Worm (Caenorhabditis elegans) whole organism, young adult: ENCODE results near the gene K11D12.13.

Experiments
- B0035.1 ChIP-seq: sonication (generic microtip); optimal IDR thresholded peaks from 2 replicates; lab custom pipeline; 2016; ENCODE audit warnings: missing genetic modification characterization, mild to moderate bottlenecking, missing compliant biosample characterization, missing genotype, missing genetic modification reagents
- B0336.3 ChIP-seq: fragments of 200-800 bp; sonication (Bioruptor generic); IDR thresholded peaks from 2 replicates; pipeline ENCODE4 v1.3.6; 2022; ENCODE audit warnings: missing genetic modification characterization, missing compliant biosample characterization
- F10E7.11 ChIP-seq: sonication (generic microtip); optimal IDR thresholded peaks from 2 replicates; lab custom pipeline; 2017; ENCODE audit warnings: mild to moderate bottlenecking, missing genetic modification characterization, moderate library complexity, missing compliant biosample characterization
- F23B12.7 ChIP-seq: sonication (generic microtip); optimal IDR thresholded peaks from 2 replicates; lab custom pipeline; 2017; ENCODE audit warnings: missing genetic modification characterization, mild to moderate bottlenecking, missing compliant biosample characterization, antibody characterized with exemption, moderate library complexity; ENCODE audit not compliant: insufficient read depth
- F39B2.1 ChIP-seq: fragments of 200-800 bp; sonication (Bioruptor generic); IDR thresholded peaks from 2 replicates; pipeline ENCODE4 v1.3.6; 2022; ENCODE audit warnings: missing genetic modification reagents, missing genetic modification characterization, missing compliant biosample characterization
- F52B5.7 ChIP-seq: sonication (generic microtip); optimal IDR thresholded peaks from 2 replicates; lab custom pipeline; 2016; ENCODE audit warnings: mild to moderate bottlenecking, missing genetic modification characterization, missing compliant biosample characterization
- F57C9.4 ChIP-seq: sonication (generic microtip); optimal IDR thresholded peaks from 2 replicates; lab custom pipeline; 2017; ENCODE audit warnings: mild to moderate bottlenecking, missing genetic modification characterization, missing compliant biosample characterization
- akir-1 ChIP-seq: fragments of 200-800 bp; sonication (Bioruptor generic); optimal IDR thresholded peaks from 2 replicates; lab custom pipeline; 2018; ENCODE audit warnings: mild to moderate bottlenecking, missing genetic modification characterization, moderate library complexity, missing compliant biosample characterization
- aptf-3 ChIP-seq: fragments of 200-800 bp; sonication (Bioruptor generic); IDR thresholded peaks from 2 replicates; pipeline ENCODE4 v1.3.6; 2022; ENCODE audit warnings: missing genetic modification characterization, missing compliant biosample characterization
- bed-2 ChIP-seq: fragments of 200-800 bp; sonication (Bioruptor generic); IDR thresholded peaks from 2 replicates; pipeline ENCODE4 v1.3.6; 2022; ENCODE audit warnings: missing genetic modification reagents, missing genetic modification characterization, missing compliant biosample characterization
- ceh-40 ChIP-seq: fragments of 200-800 bp; sonication (Bioruptor generic); IDR thresholded peaks from 2 replicates; pipeline ENCODE4 v1.3.6; 2022; ENCODE audit warnings: missing genetic modification characterization, missing compliant biosample characterization
- ceh-91 ChIP-seq: fragments of 200-800 bp; sonication (Bioruptor generic); IDR thresholded peaks from 2 replicates; pipeline ENCODE4 v1.3.6; 2022; ENCODE audit warnings: missing genetic modification reagents, missing genetic modification characterization, missing compliant biosample characterization
- hmg-20 ChIP-seq: fragments of 200-800 bp; sonication (Bioruptor generic); IDR thresholded peaks from 2 replicates; pipeline ENCODE4 v1.3.6; 2022; ENCODE audit warnings: missing genetic modification reagents, missing genetic modification characterization, missing compliant biosample characterization
- lsy-27 ChIP-seq: sonication (generic microtip); optimal IDR thresholded peaks from 2 replicates; lab custom pipeline; 2017; ENCODE audit warnings: missing genetic modification characterization, mild to moderate bottlenecking, missing compliant biosample characterization, antibody characterized with exemption, missing genotype, borderline replicate concordance; ENCODE audit not compliant: insufficient read depth
- madf-8 ChIP-seq: fragments of 200-800 bp; sonication (Bioruptor generic); conservative IDR thresholded peaks from 2 replicates; pipeline ENCODE4 v1.3.6; 2022; ENCODE audit warnings: missing genetic modification reagents, missing genetic modification characterization, missing compliant biosample characterization
- mes-4 ChIP-seq: sonication (generic microtip); optimal IDR thresholded peaks from 2 replicates; lab custom pipeline; 2016; ENCODE audit warnings: missing genotype, missing genetic modification characterization, missing compliant biosample characterization
- mxl-1 ChIP-seq: sonication (generic microtip); optimal IDR thresholded peaks from 2 replicates; lab custom pipeline; 2016; ENCODE audit warnings: missing genetic modification characterization, missing compliant biosample characterization
- nfya-2 ChIP-seq: fragments of 200-800 bp; sonication (Bioruptor generic); IDR thresholded peaks from 2 replicates; pipeline ENCODE4 v1.3.6; 2022; ENCODE audit warnings: missing genetic modification reagents, missing genetic modification characterization, missing compliant biosample characterization
- nhr-80 ChIP-seq: sonication (generic microtip); optimal IDR thresholded peaks from 2 replicates; lab custom pipeline; 2016; ENCODE audit warnings: missing genetic modification characterization, missing compliant biosample characterization
- nhr-90 ChIP-seq: sonication (generic microtip); optimal IDR thresholded peaks from 2 replicates; lab custom pipeline; 2016; ENCODE audit warnings: missing genotype, mild to moderate bottlenecking, missing genetic modification characterization, missing compliant biosample characterization
- pha-4 ChIP-seq: fragments of 150-350 bp; sonication (generic microtip); optimal IDR thresholded peaks from 2 replicates; lab custom pipeline; 2014; ENCODE audit warnings: missing biosample characterization, missing genetic modification reagents, missing genetic modification characterization
- rec-8 ChIP-seq, 2 experiments: sonication (generic microtip); optimal IDR thresholded peaks; 2 replicates each; lab custom pipeline; 2016; ENCODE audit warnings: mild to moderate bottlenecking in 2 of 2, missing genetic modification characterization in 2 of 2, missing genetic modification reagents in 2 of 2, missing genotype in 2 of 2, missing biosample characterization in 1 of 2, missing compliant biosample characterization in 1 of 2, moderate library complexity in 1 of 2
- somi-1 ChIP-seq: fragments of 200-800 bp; sonication (Bioruptor generic); optimal IDR thresholded peaks from 2 replicates; lab custom pipeline; 2018; ENCODE audit warnings: mild to moderate bottlenecking, missing genetic modification characterization, missing compliant biosample characterization
- tbx-9 ChIP-seq: sonication (generic microtip); optimal IDR thresholded peaks from 2 replicates; lab custom pipeline; 2016; ENCODE audit warnings: borderline replicate concordance, missing genetic modification characterization, inconsistent platforms, missing compliant biosample characterization
- unc-130 ChIP-seq: sonication (generic microtip); optimal IDR thresholded peaks from 2 replicates; lab custom pipeline; 2016; ENCODE audit warnings: missing genetic modification reagents, missing genetic modification characterization, missing compliant biosample characterization
- unc-62 ChIP-seq: fragments of 150-350 bp; optimal IDR thresholded peaks from 2 replicates; lab custom pipeline; 2014; ENCODE audit warnings: missing biosample characterization, missing genetic modification reagents, missing genetic modification characterization
- xnd-1 ChIP-seq: sonication (generic microtip); optimal IDR thresholded peaks from 2 replicates; lab custom pipeline; 2016; ENCODE audit warnings: missing genotype, missing genetic modification reagents, missing genetic modification characterization, missing compliant biosample characterization
- ztf-25 ChIP-seq: fragments of 200-800 bp; sonication (Bioruptor generic); IDR thresholded peaks from 2 replicates; pipeline ENCODE4 v1.3.6; 2022; ENCODE audit warnings: missing genetic modification reagents, missing genetic modification characterization, missing compliant biosample characterization
- ztf-26 ChIP-seq: sonication (generic microtip); optimal IDR thresholded peaks from 2 replicates; lab custom pipeline; 2017; ENCODE audit warnings: missing genetic modification characterization, missing compliant biosample characterization
- ztf-28 ChIP-seq: fragments of 200-800 bp; sonication (Bioruptor generic); IDR thresholded peaks from 2 replicates; pipeline ENCODE4 v1.3.6; 2022; ENCODE audit warnings: missing genetic modification reagents, missing genetic modification characterization, missing compliant biosample characterization
- ztf-6 ChIP-seq: fragments of 200-800 bp; sonication (Bioruptor generic); IDR thresholded peaks from 2 replicates; pipeline ENCODE4 v1.3.6; 2022; ENCODE audit warnings: missing genetic modification reagents, missing genetic modification characterization, missing compliant biosample characterization

The K11D12.13 gene

ce11 chrV:5033099-5033498, at the start of gene K11D12.13:
Gene K11D12.13 (plus strand): TSS chrV:5033399.
- no peak for TF ChIP-seq lsy-27 (tag; lab: Kevin White, UChicago)
- no peak for TF ChIP-seq ztf-26 (tag; lab: Kevin White, UChicago)
- TF ChIP-seq ceh-40 (GFP tag; lab: Robert Waterston, UW): no peak
- TF ChIP-seq, all 124 proteins: peak for 0

- TF ChIP-seq xnd-1 (tag; lab: Kevin White, UChicago) (no peak), ztf-25 (no peak), nhr-80 (tag; lab: Kevin White, UChicago) (no peak), F10E7.11 (tag; lab: Kevin White, UChicago) (no peak), F57C9.4 (no peak), tbx-9 (tag; lab: Kevin White, UChicago) (no peak), F52B5.7 (tag; lab: Kevin White, UChicago) (no peak), unc-130 (GFP tag; lab: Kevin White, UChicago) (no peak), rec-8 (tag; optimal IDR thresholded peaks at IDR 0.05; lab: Kevin White, UChicago) (no peak), mxl-1 (tag; lab: Kevin White, UChicago) (no peak)
These were observed 46.1 kb upstream of the K11D12.13 start, which contains the start of gene ncx-8 for ce11 chrV:4987097-4987496. Gene ncx-8 (minus strand): TSS chrV:4987197.

DNA sequence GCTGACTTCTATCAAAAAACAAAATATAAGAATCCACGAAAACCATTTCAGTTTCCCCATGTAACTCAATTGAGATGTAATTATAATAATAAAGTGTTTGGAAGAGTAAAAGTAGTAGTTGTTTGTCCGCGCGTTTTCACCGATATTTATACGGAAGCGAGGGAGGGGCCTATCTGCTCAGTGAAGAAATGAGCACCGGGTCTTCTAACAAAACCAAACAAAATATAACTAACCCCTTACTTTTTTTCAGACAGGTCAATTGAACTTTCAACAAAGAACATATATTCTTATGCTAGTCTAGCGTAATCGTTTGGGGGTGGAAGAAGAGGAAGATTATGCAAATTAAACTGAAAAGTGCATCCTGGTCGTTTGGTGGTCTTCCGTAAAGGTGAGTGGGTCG, 38.0 kb upstream of the K11D12.13 start, which contains the start of gene ncx-9:
Gene ncx-9, minus strand, starts transcription at position 101 of the 400 bp plus-strand sequence.
- TF ChIP-seq bed-2 (GFP tag; lab: Robert Waterston, UW): no peak
- no peak for TF ChIP-seq somi-1 (GFP tag; lab: Kevin White, UChicago)
- TF ChIP-seq nfya-2 (GFP tag; lab: Robert Waterston, UW): no peak
- TF ChIP-seq ztf-28 (GFP tag; lab: Robert Waterston, UW): no peak
- no peak for TF ChIP-seq ztf-6 (GFP tag; lab: Robert Waterston, UW)
- no peak for TF ChIP-seq ceh-91 (GFP tag; lab: Robert Waterston, UW)

ce11 chrV:5000406-5000805, 32.8 kb upstream of the K11D12.13 start, which contains the start of gene ugt-7:
Gene ugt-7 (minus strand): TSS chrV:5000566.
- TF ChIP-seq nhr-80 (tag; lab: Kevin White, UChicago) (peak; percentile 31), F39B2.1 (GFP tag; lab: Robert Waterston, UW) (no peak), aptf-3 (GFP tag; lab: Robert Waterston, UW) (no peak)

- no peak for TF ChIP-seq F23B12.7
- no peak for TF ChIP-seq F57C9.4
- TF ChIP-seq akir-1 (GFP tag; lab: Kevin White, UChicago): no peak
- TF ChIP-seq ztf-26 (tag; lab: Kevin White, UChicago): no peak
- no peak for TF ChIP-seq B0336.3 (GFP tag; lab: Robert Waterston, UW)
- TF ChIP-seq B0035.1: no peak
- no peak for TF ChIP-seq madf-8 (GFP tag; lab: Robert Waterston, UW)
These were observed 31.8 kb upstream of the K11D12.13 start, which contains the start of gene srr-8 for ce11 chrV:5001386-5001785. Gene srr-8 (plus strand): TSS chrV:5001686.

ce11 chrV:5012193-5012853, 20.9 kb upstream of the K11D12.13 start, which contains the start of gene srr-6:
Gene srr-6 (plus strand): TSS chrV:5012803.
- TF ChIP-seq nhr-90 (tag; lab: Kevin White, UChicago): no peak
- TF ChIP-seq nhr-80 (tag; lab: Kevin White, UChicago): peak; percentile 31
- TF ChIP-seq mes-4 (tag; lab: Kevin White, UChicago): no peak
- TF ChIP-seq F39B2.1 (GFP tag; lab: Robert Waterston, UW): no peak
- TF ChIP-seq unc-62 (GFP tag; lab: Kevin White, UChicago): peak; percentile 59
- TF ChIP-seq hmg-20 (GFP tag; lab: Robert Waterston, UW): no peak
- no peak for TF ChIP-seq pha-4
